Worm (Caenorhabditis elegans) whole organism, dauer: ENCODE measurements around the gene T04G9.7.

Experiments used
- unc-62 ChIP-seq: sonication (generic microtip); optimal IDR thresholded peaks from 2 replicates; lab custom pipeline; 2017; ENCODE audit warnings: missing biosample characterization, missing genetic modification reagents, missing genetic modification characterization

T04G9.7 gene

ce11 chrX:770537-770936 lies at the start of gene T04G9.7:
TSS of gene T04G9.7 (plus strand) at chrX:770837.
- TF ChIP-seq unc-62 (GFP tag; lab: Kevin White, UChicago), result no peak

- no peak for TF ChIP-seq unc-62 (GFP tag; lab: Kevin White, UChicago)
Measured at ce11 chrX:725868-726267, 44.8 kb upstream of the T04G9.7 start, which contains the start of gene sli-1. TSS of gene sli-1 (minus strand) at chrX:725968.

ce11 chrX:726295-726694 lies 44.3 kb upstream of the T04G9.7 start:
- TF ChIP-seq unc-62 (GFP tag; lab: Kevin White, UChicago), result no peak

ce11 chrX:727737-728136 lies 42.9 kb upstream of the T04G9.7 start:
- no peak for TF ChIP-seq unc-62 (GFP tag; lab: Kevin White, UChicago)

- TF ChIP-seq unc-62 (GFP tag; lab: Kevin White, UChicago), result no peak
Measured at ce11 chrX:729062-729461, 41.6 kb upstream of the T04G9.7 start.

ce11 chrX:735572-735971 lies 35.1 kb upstream of the T04G9.7 start, which contains the start of gene npr-19:
TSS of gene npr-19 (minus strand) at chrX:735672.
- TF ChIP-seq unc-62 (GFP tag; lab: Kevin White, UChicago), result no peak

ce11 chrX:736989-737388 lies 33.6 kb upstream of the T04G9.7 start:
- no peak for TF ChIP-seq unc-62 (GFP tag; lab: Kevin White, UChicago)

ce11 chrX:748319-748718 lies 22.3 kb upstream of the T04G9.7 start:
- no peak for TF ChIP-seq unc-62 (GFP tag; lab: Kevin White, UChicago)

- TF ChIP-seq unc-62 (GFP tag; lab: Kevin White, UChicago), result no peak
Measured at ce11 chrX:759634-760033, 11.0 kb upstream of the T04G9.7 start, which contains the start of gene aex-3. TSS of gene aex-3 (minus strand) at chrX:759734.

ce11 chrX:760579-760978 lies 10.1 kb upstream of the T04G9.7 start:
- no peak for TF ChIP-seq unc-62 (GFP tag; lab: Kevin White, UChicago)

- TF ChIP-seq unc-62 (GFP tag; lab: Kevin White, UChicago), result no peak
Measured at ce11 chrX:763452-763851, 7.2 kb upstream of the T04G9.7 start, which contains the start of gene dyf-11. TSS of gene dyf-11 (plus strand) at chrX:763752.

- TF ChIP-seq unc-62 (GFP tag; lab: Kevin White, UChicago), result no peak
Measured at ce11 chrX:768061-768646, 2.5 kb upstream of the T04G9.7 start, which contains the start of the genes trap-2 and ile-2. TSS of gene trap-2 (minus strand) at chrX:768069. TSS of gene ile-2 (plus strand) at chrX:768596.

ce11 chrX:769550-769949 lies 1.1 kb upstream of the T04G9.7 start:
- TF ChIP-seq unc-62 (GFP tag; lab: Kevin White, UChicago), result no peak

ce11 chrX:772184-772583 lies 1.5 kb downstream of the T04G9.7 start, which contains the start of gene T04G9.4:
TSS of gene T04G9.4 (plus strand) at chrX:772476.
- TF ChIP-seq unc-62 (GFP tag; lab: Kevin White, UChicago), result no peak

ce11 chrX:777421-777820 lies 6.8 kb downstream of the T04G9.7 start, which contains the start of gene nas-15:
TSS of gene nas-15 (plus strand) at chrX:777721.
- TF ChIP-seq unc-62 (GFP tag; lab: Kevin White, UChicago), result no peak

- no peak for TF ChIP-seq unc-62 (GFP tag; lab: Kevin White, UChicago)
Measured at ce11 chrX:779259-779658, 8.6 kb downstream of the T04G9.7 start.

ce11 chrX:780027-780426 lies 9.4 kb downstream of the T04G9.7 start:
- no peak for TF ChIP-seq unc-62 (GFP tag; lab: Kevin White, UChicago)
